Fruit fly (Drosophila melanogaster) whole organism, wandering third instar larva: ENCODE data around the gene Npc2g.

ENCODE experiments used
- CG9705 ChIP-seq: fragments of 200-800 bp; sonication (Bioruptor generic); optimal IDR thresholded peaks from 2 replicates; lab custom pipeline; 2018; ENCODE audit warnings: missing biosample characterization, mild to moderate bottlenecking, missing genetic modification characterization
- Hr78 ChIP-seq: fragments of >200 bp; optimal IDR thresholded peaks from 2 replicates; lab custom pipeline; 2017; ENCODE audit warnings: missing biosample characterization, missing genetic modification characterization
- Myc ChIP-seq: fragments of >200 bp; optimal IDR thresholded peaks from 2 replicates; lab custom pipeline; 2017
- OdsH ChIP-seq: fragments of 200-800 bp; sonication (Bioruptor generic); optimal IDR thresholded peaks from 2 replicates; lab custom pipeline; 2016; ENCODE audit warnings: missing biosample characterization, mild to moderate bottlenecking, missing genetic modification characterization
- br ChIP-seq: fragments of 200-800 bp; sonication (Bioruptor generic); optimal IDR thresholded peaks from 2 replicates; lab custom pipeline; 2016; ENCODE audit warnings: missing biosample characterization, missing genetic modification characterization
- dsf ChIP-seq: sonication (Bioruptor generic); optimal IDR thresholded peaks from 2 replicates; lab custom pipeline; 2016; ENCODE audit warnings: missing biosample characterization, missing genetic modification characterization, borderline replicate concordance
- ey ChIP-seq: fragments of 200-800 bp; sonication (Bioruptor generic); optimal IDR thresholded peaks from 2 replicates; lab custom pipeline; 2016; ENCODE audit warnings: missing biosample characterization, missing genetic modification characterization
- psq ChIP-seq: fragments of 200-800 bp; sonication (Bioruptor generic); optimal IDR thresholded peaks from 3 replicates; lab custom pipeline; 2017; ENCODE audit warnings: missing biosample characterization, mild to moderate bottlenecking, missing genetic modification characterization, moderate library complexity
- usp ChIP-seq: fragments of >200 bp; optimal IDR thresholded peaks from 2 replicates; lab custom pipeline; 2017; ENCODE audit warnings: missing biosample characterization, missing genetic modification characterization

DNA sequence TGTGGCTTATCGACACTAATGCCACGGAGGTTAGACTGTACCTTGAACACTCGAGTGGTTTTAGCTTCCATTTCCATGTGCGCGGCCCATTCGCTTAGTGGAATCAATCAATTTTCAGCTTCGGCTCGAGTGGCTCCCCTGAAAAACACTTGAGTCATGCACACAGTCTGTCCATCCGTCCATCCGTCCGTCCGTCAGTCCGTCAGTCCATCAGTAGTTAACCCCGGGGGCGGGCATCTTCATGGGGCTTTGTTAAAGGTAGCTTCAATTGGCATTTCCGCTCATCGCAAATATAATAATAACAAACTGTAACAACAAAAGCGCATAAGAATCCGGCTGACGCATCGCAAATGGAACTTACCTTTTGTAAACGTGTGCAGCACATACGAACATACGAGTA, 36.1 kb upstream of the Npc2g start:
- TF ChIP-seq br (no peak), Hr78 (GFP tag; lab: Kevin White, UChicago) (no peak), psq (no peak), OdsH (no peak), usp (no peak), ey (GFP tag; lab: Kevin White, UChicago) (no peak), CG9705 (GFP tag; lab: Kevin White, UChicago) (no peak), Myc (lab: Kevin White, UChicago) (no peak), dsf (GFP tag; lab: Kevin White, UChicago) (no peak)
